Fruit fly (Drosophila melanogaster) whole organism, wandering third instar larva: Measurements from ENCODE around the gene att-ORFB.

ENCODE experiments used
- Abd-B ChIP-seq: fragments of >200 bp; optimal IDR thresholded peaks from 2 replicates; lab custom pipeline; 2017; ENCODE audit warnings: missing biosample characterization, missing genetic modification characterization
- CG32264 ChIP-seq: fragments of 200-800 bp; sonication (Bioruptor generic); optimal IDR thresholded peaks from 2 replicates; lab custom pipeline; 2016; ENCODE audit warnings: missing biosample characterization, missing genetic modification characterization
- CG9705 ChIP-seq: fragments of 200-800 bp; sonication (Bioruptor generic); optimal IDR thresholded peaks from 2 replicates; lab custom pipeline; 2018; ENCODE audit warnings: missing biosample characterization, mild to moderate bottlenecking, missing genetic modification characterization
- CrebA ChIP-seq: fragments of 200-800 bp; sonication (Bioruptor generic); optimal IDR thresholded peaks from 2 replicates; lab custom pipeline; 2016; ENCODE audit warnings: missing biosample characterization, mild to moderate bottlenecking, missing genetic modification characterization, borderline replicate concordance
- Dfd ChIP-seq: fragments of >200 bp; optimal IDR thresholded peaks from 2 replicates; lab custom pipeline; 2017; ENCODE audit warnings: missing biosample characterization, missing genetic modification characterization
- Dif ChIP-seq: fragments of 200-275, 200-300 bp; sonication (Bioruptor generic); optimal IDR thresholded peaks from 2 replicates; lab custom pipeline; 2018; ENCODE audit warnings: missing biosample characterization, missing genetic modification characterization; ENCODE audit not compliant: partially characterized antibody
- GATAd ChIP-seq: sonication (Bioruptor generic); optimal IDR thresholded peaks from 2 replicates; lab custom pipeline; 2016; ENCODE audit warnings: missing biosample characterization, missing genetic modification characterization
- HLH106 ChIP-seq: fragments of 200-800 bp; optimal IDR thresholded peaks from 3 replicates; lab custom pipeline; 2019; ENCODE audit warnings: missing biosample characterization, mild to moderate bottlenecking, missing genetic modification characterization, moderate library complexity
- Hnf4 ChIP-seq: fragments of 200-800 bp; sonication (Bioruptor generic); optimal IDR thresholded peaks from 2 replicates; lab custom pipeline; 2016; ENCODE audit warnings: missing biosample characterization, mild to moderate bottlenecking, missing genetic modification characterization
- Hr78 ChIP-seq: fragments of >200 bp; optimal IDR thresholded peaks from 2 replicates; lab custom pipeline; 2017; ENCODE audit warnings: missing biosample characterization, missing genetic modification characterization
- Hr83 ChIP-seq: fragments of 200-300 bp; sonication (Bioruptor generic); optimal IDR thresholded peaks from 2 replicates; lab custom pipeline; 2016; ENCODE audit warnings: missing biosample characterization, mild to moderate bottlenecking, missing genetic modification characterization, moderate library complexity; ENCODE audit not compliant: poor library complexity, severe bottlenecking
- Jra ChIP-seq: sonication (Bioruptor generic); optimal IDR thresholded peaks from 2 replicates; lab custom pipeline; 2016; ENCODE audit warnings: missing biosample characterization, missing genetic modification characterization
- Mio ChIP-seq: sonication (Bioruptor generic); optimal IDR thresholded peaks from 2 replicates; lab custom pipeline; 2016; ENCODE audit warnings: missing biosample characterization, missing genetic modification characterization
- Myc ChIP-seq: fragments of >200 bp; optimal IDR thresholded peaks from 2 replicates; lab custom pipeline; 2017
- N ChIP-seq: fragments of >200 bp; optimal IDR thresholded peaks from 2 replicates; lab custom pipeline; 2018; ENCODE audit warnings: missing biosample characterization, missing external identifiers, missing genetic modification characterization
- OdsH ChIP-seq: fragments of 200-800 bp; sonication (Bioruptor generic); optimal IDR thresholded peaks from 2 replicates; lab custom pipeline; 2016; ENCODE audit warnings: missing biosample characterization, mild to moderate bottlenecking, missing genetic modification characterization
- Rel ChIP-seq, 2 experiments: fragments of 200-800 bp; sonication (Bioruptor generic) in 1 of 2; optimal IDR thresholded peaks; 2 replicates in 1 of 2; 3 replicates in 1 of 2; lab custom pipeline; 2016 to 2019; ENCODE audit warnings: mild to moderate bottlenecking in 2 of 2, missing biosample characterization in 2 of 2, missing genetic modification characterization in 2 of 2, moderate library complexity in 1 of 2
- Sp1 ChIP-seq: fragments of 200-800 bp; sonication (Bioruptor generic); optimal IDR thresholded peaks from 3 replicates; lab custom pipeline; 2019; ENCODE audit warnings: missing biosample characterization, mild to moderate bottlenecking, missing genetic modification characterization, moderate library complexity
- Vsx2 ChIP-seq: fragments of 200-300, 225-300 bp; sonication (Bioruptor generic); optimal IDR thresholded peaks from 2 replicates; lab custom pipeline; 2018; ENCODE audit warnings: missing biosample characterization, missing genetic modification characterization; ENCODE audit not compliant: partially characterized antibody
- br ChIP-seq: fragments of 200-800 bp; sonication (Bioruptor generic); optimal IDR thresholded peaks from 2 replicates; lab custom pipeline; 2016; ENCODE audit warnings: missing biosample characterization, missing genetic modification characterization
- brk ChIP-seq: fragments of 200-800 bp; sonication (Bioruptor generic); optimal IDR thresholded peaks from 2 replicates; lab custom pipeline; 2016; ENCODE audit warnings: missing biosample characterization, mild to moderate bottlenecking, missing genetic modification characterization
- dl ChIP-seq, 2 experiments: fragments of 175-275, 200-275 bp in 1 of 2; fragments of 200-275 bp in 1 of 2; sonication (Bioruptor generic); optimal IDR thresholded peaks; lab custom pipeline; 2018; ENCODE audit warnings: mild to moderate bottlenecking in 2 of 2, missing biosample characterization in 2 of 2, missing genetic modification characterization in 2 of 2, moderate library complexity in 2 of 2; ENCODE audit not compliant: partially characterized antibody in 2 of 2, insufficient read depth in 1 of 2
- dmrt93B ChIP-seq: fragments of 200-800 bp; sonication (Bioruptor generic); optimal IDR thresholded peaks from 2 replicates; lab custom pipeline; 2018; ENCODE audit warnings: missing biosample characterization, mild to moderate bottlenecking, missing genetic modification characterization
- dsf ChIP-seq: sonication (Bioruptor generic); optimal IDR thresholded peaks from 2 replicates; lab custom pipeline; 2016; ENCODE audit warnings: missing biosample characterization, missing genetic modification characterization, borderline replicate concordance
- ey ChIP-seq: fragments of 200-800 bp; sonication (Bioruptor generic); optimal IDR thresholded peaks from 2 replicates; lab custom pipeline; 2016; ENCODE audit warnings: missing biosample characterization, missing genetic modification characterization
- foxo ChIP-seq, 2 experiments: fragments of 200-800 bp; sonication (Bioruptor generic); optimal IDR thresholded peaks; 2 replicates in 1 of 2; 3 replicates in 1 of 2; lab custom pipeline; 2016 to 2017; ENCODE audit warnings: missing biosample characterization in 2 of 2, missing genetic modification characterization in 2 of 2
- fru ChIP-seq: fragments of 200-800 bp; sonication (Bioruptor generic); optimal IDR thresholded peaks from 3 replicates; lab custom pipeline; 2016; ENCODE audit warnings: missing biosample characterization, mild to moderate bottlenecking, missing genetic modification characterization
- h ChIP-seq: fragments of 200-800 bp; sonication (Bioruptor generic); optimal IDR thresholded peaks from 3 replicates; lab custom pipeline; 2016; ENCODE audit warnings: missing biosample characterization, mild to moderate bottlenecking, missing genetic modification characterization
- jim ChIP-seq: fragments of 175-275, 200-325 bp; sonication (Bioruptor generic); optimal IDR thresholded peaks from 2 replicates; lab custom pipeline; 2016; ENCODE audit warnings: missing biosample characterization, mild to moderate bottlenecking, missing genetic modification characterization
- lola ChIP-seq: fragments of >200 bp; optimal IDR thresholded peaks from 2 replicates; lab custom pipeline; 2017; ENCODE audit warnings: missing biosample characterization, missing genetic modification characterization
- pan ChIP-seq: fragments of >200 bp; optimal IDR thresholded peaks from 2 replicates; lab custom pipeline; 2017
- psq ChIP-seq: fragments of 200-800 bp; sonication (Bioruptor generic); optimal IDR thresholded peaks from 3 replicates; lab custom pipeline; 2017; ENCODE audit warnings: missing biosample characterization, mild to moderate bottlenecking, missing genetic modification characterization, moderate library complexity
- rgr ChIP-seq: fragments of 200-800 bp; sonication (Bioruptor generic); optimal IDR thresholded peaks from 3 replicates; lab custom pipeline; 2016; ENCODE audit warnings: missing biosample characterization, mild to moderate bottlenecking, missing genetic modification characterization
- sage ChIP-seq: fragments of 200-800 bp; sonication (Bioruptor generic); optimal IDR thresholded peaks from 2 replicates; lab custom pipeline; 2016; ENCODE audit warnings: missing biosample characterization, mild to moderate bottlenecking, missing genetic modification characterization
- sv ChIP-seq: fragments of 200-800 bp; sonication (Bioruptor generic); optimal IDR thresholded peaks from 3 replicates; lab custom pipeline; 2016; ENCODE audit warnings: missing biosample characterization, missing genetic modification characterization
- tai ChIP-seq: sonication (Bioruptor generic); optimal IDR thresholded peaks from 2 replicates; lab custom pipeline; 2016; ENCODE audit warnings: missing biosample characterization, missing genetic modification characterization
- usp ChIP-seq: fragments of >200 bp; optimal IDR thresholded peaks from 2 replicates; lab custom pipeline; 2017; ENCODE audit warnings: missing biosample characterization, missing genetic modification characterization
- woc ChIP-seq: sonication (Bioruptor generic); optimal IDR thresholded peaks from 2 replicates; lab custom pipeline; 2016; ENCODE audit warnings: missing biosample characterization, mild to moderate bottlenecking, missing genetic modification characterization

att-ORFB gene

DNA sequence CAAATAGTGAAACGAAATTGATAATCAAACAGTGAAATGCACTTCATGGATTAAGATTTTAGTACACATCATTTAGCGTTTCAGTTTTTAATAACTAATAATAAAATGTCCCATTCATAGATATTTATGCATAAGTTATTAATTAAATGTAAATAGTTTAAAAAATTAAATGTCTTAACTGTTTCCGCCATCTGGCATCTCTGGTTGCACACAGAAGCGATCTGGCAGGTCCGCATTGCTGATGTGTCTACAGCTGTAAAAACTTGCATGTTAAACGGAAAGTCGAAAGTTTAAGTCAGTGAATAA is 34.2 kb upstream of the att-ORFB start, which contains the start of gene Srp72:
Gene Srp72, plus strand, starts transcription at position 232 of the 306 bp plus-strand sequence.
- TF ChIP-seq HLH106 (peak; percentile 50), woc (GFP tag; lab: Kevin White, UChicago) (no peak), usp (GFP tag; lab: Kevin White, UChicago) (no peak), sv (GFP tag; lab: Kevin White, UChicago) (peak; percentile 48), CG9705 (GFP tag; lab: Kevin White, UChicago) (peak; percentile 47), Dif (GFP tag; lab: Kevin White, UChicago) (no peak), foxo (GFP tag; optimal IDR thresholded peaks at IDR 0.05; lab: Kevin White, UChicago) (peak in 1 of 2 experiments; percentile 58), lola (GFP tag; lab: Kevin White, UChicago) (no peak), psq (GFP tag; lab: Kevin White, UChicago) (peak; percentile 6), Mio (GFP tag; lab: Kevin White, UChicago) (no peak), Hr83 (GFP tag; lab: Kevin White, UChicago) (peak; percentile 35), h (peak; percentile 50), Hr78 (GFP tag; lab: Kevin White, UChicago) (no peak), jim (GFP tag; lab: Kevin White, UChicago) (no peak), Dfd (no peak), sage (GFP tag; lab: Kevin White, UChicago) (peak; percentile 59), ey (GFP tag; lab: Kevin White, UChicago) (peak; percentile 12), dsf (peak; percentile 45), Sp1 (peak; percentile 45), rgr (GFP tag; lab: Kevin White, UChicago) (peak; percentile 44), Myc (lab: Kevin White, UChicago) (no peak), dl (GFP tag; optimal IDR thresholded peaks at IDR 0.05; lab: Kevin White, UChicago; ENCODE audit: insufficient read depth in 1 of 2, partially characterized antibody in 2 of 2) (no peak), Abd-B (no peak), fru (GFP tag; lab: Kevin White, UChicago) (peak; percentile 40), br (GFP tag; lab: Kevin White, UChicago) (peak; percentile 25), Vsx2 (GFP tag; lab: Kevin White, UChicago) (no peak), CrebA (no peak), CG32264 (GFP tag; lab: Kevin White, UChicago) (no peak), Rel (GFP tag; optimal IDR thresholded peaks at IDR 0.05; lab: Kevin White, UChicago) (no peak), Rel (tag; optimal IDR thresholded peaks at IDR 0.05; lab: Kevin White, UChicago) (no peak), OdsH (GFP tag; lab: Kevin White, UChicago) (peak; percentile 17), Jra (GFP tag; lab: Kevin White, UChicago) (no peak), pan (lab: Kevin White, UChicago) (no peak), brk (GFP tag; lab: Kevin White, UChicago) (no peak), Hnf4 (GFP tag; lab: Kevin White, UChicago) (peak; percentile 39), N (GFP tag; lab: Kevin White, UChicago) (no peak), GATAd (GFP tag; lab: Kevin White, UChicago) (peak; percentile 26), tai (GFP tag; lab: Kevin White, UChicago) (no peak), dmrt93B (no peak)

DNA sequence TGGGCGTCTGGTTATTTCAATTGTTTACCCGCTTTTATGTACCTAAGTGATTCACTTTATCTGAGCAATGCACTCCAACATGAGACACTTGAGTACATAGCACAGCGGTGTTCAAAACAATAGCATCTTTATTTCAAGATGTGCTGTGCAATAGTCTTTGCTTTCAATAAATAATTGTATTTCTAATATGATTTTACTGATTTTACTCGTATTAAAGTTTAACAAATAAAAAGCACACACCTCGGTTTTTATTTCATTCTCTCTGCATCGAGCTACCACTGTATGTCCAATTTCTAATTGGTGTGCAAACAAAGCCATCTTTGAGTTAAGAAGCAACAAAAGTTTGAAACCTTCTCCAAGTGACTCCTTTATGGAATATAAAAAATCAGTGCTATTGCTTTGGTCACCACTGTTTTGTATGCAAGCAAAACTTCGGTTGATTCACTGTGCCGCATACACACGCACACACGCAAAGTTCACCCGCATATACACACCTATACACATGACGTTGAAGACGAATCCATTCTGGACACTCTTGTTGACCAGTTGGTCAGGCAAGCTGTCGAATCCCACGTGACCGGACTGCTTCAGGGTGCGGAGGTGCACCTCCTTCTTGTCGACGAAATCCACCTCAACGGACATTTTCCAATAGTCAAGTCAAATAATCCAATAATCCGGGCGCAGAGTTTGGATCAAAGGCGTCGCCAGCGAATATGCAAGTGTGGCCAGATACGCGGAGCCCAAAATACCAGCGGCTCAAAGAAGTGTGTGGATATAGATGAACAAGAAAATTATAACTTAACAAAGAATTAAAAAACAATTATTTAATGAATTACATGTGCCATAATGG is 33.7 kb upstream of the att-ORFB start, which contains the start of gene Septin2:
Gene Septin2, minus strand, starts transcription at position 727 of the 850 bp plus-strand sequence.
- TF ChIP-seq Hr83 (GFP tag; lab: Kevin White, UChicago) = peak; percentile 91
- TF ChIP-seq brk (GFP tag; lab: Kevin White, UChicago) = no peak
- no peak for TF ChIP-seq jim (GFP tag; lab: Kevin White, UChicago)
- peak; percentile 93 for TF ChIP-seq Jra (GFP tag; lab: Kevin White, UChicago)
- TF ChIP-seq h = peak; percentile 94
- TF ChIP-seq foxo (GFP tag; optimal IDR thresholded peaks at IDR 0.05; lab: Kevin White, UChicago) = peak in 1 of 2 experiments; percentile 93
- TF ChIP-seq CG32264 (GFP tag; lab: Kevin White, UChicago) = peak; percentile 78
- peak; percentile 61 for TF ChIP-seq Rel (GFP tag; optimal IDR thresholded peaks at IDR 0.05; lab: Kevin White, UChicago)
- peak; percentile 31 for TF ChIP-seq Rel (tag; optimal IDR thresholded peaks at IDR 0.05; lab: Kevin White, UChicago)
- no peak for TF ChIP-seq Dif (GFP tag; lab: Kevin White, UChicago)
- TF ChIP-seq CrebA = no peak
- no peak for TF ChIP-seq usp (GFP tag; lab: Kevin White, UChicago)
- peak; percentile 91 for TF ChIP-seq Sp1
- peak; percentile 77 for TF ChIP-seq dsf
- no peak for TF ChIP-seq lola (GFP tag; lab: Kevin White, UChicago)
- peak; percentile 35 for TF ChIP-seq sage (GFP tag; lab: Kevin White, UChicago)
- TF ChIP-seq tai (GFP tag; lab: Kevin White, UChicago) = no peak
- no peak for TF ChIP-seq Myc (lab: Kevin White, UChicago)
- TF ChIP-seq dl (GFP tag; optimal IDR thresholded peaks at IDR 0.05; lab: Kevin White, UChicago; ENCODE audit: insufficient read depth in 1 of 2, partially characterized antibody in 2 of 2) = no peak
- TF ChIP-seq dmrt93B = peak; percentile 89
- peak; percentile 91 for TF ChIP-seq br (GFP tag; lab: Kevin White, UChicago)
- TF ChIP-seq CG9705 (GFP tag; lab: Kevin White, UChicago) = peak; percentile 79
- TF ChIP-seq woc (GFP tag; lab: Kevin White, UChicago) = peak; percentile 79
- no peak for TF ChIP-seq sv (GFP tag; lab: Kevin White, UChicago)
- TF ChIP-seq ey (GFP tag; lab: Kevin White, UChicago) = peak; percentile 92
- TF ChIP-seq Dfd = no peak
- TF ChIP-seq N (GFP tag; lab: Kevin White, UChicago) = peak; percentile 7
- peak; percentile 88 for TF ChIP-seq psq (GFP tag; lab: Kevin White, UChicago)
- TF ChIP-seq pan (lab: Kevin White, UChicago) = no peak
- peak; percentile 88 for TF ChIP-seq Hnf4 (GFP tag; lab: Kevin White, UChicago)
- TF ChIP-seq OdsH (GFP tag; lab: Kevin White, UChicago) = peak; percentile 93
- TF ChIP-seq rgr (GFP tag; lab: Kevin White, UChicago) = peak; percentile 89
- no peak for TF ChIP-seq Vsx2 (GFP tag; lab: Kevin White, UChicago)
- peak; percentile 91 for TF ChIP-seq fru (GFP tag; lab: Kevin White, UChicago)
- no peak for TF ChIP-seq Hr78 (GFP tag; lab: Kevin White, UChicago)
- TF ChIP-seq GATAd (GFP tag; lab: Kevin White, UChicago) = peak; percentile 34
- no peak for TF ChIP-seq Abd-B
- TF ChIP-seq HLH106 = peak; percentile 88
- peak; percentile 37 for TF ChIP-seq Mio (GFP tag; lab: Kevin White, UChicago)
